Fruit fly (Drosophila melanogaster): ENCODE results near the gene Acox3.

The Acox3 gene

dm6 chr2L:6488676-6489140, 40.5 kb upstream of the Acox3 start, which contains the start of the genes KFase and epsilonCOP (continued):
- TF ChIP-seq CG2875 (GFP tag; optimal IDR thresholded peaks at IDR 0.05) = no peak
- TF ChIP-seq Nf-YB (GFP tag; optimal IDR thresholded peaks at IDR 0.05) = peak; percentile 33
- TF ChIP-seq CG10366 (GFP tag; IDR thresholded peaks at IDR 0.05) = peak; percentile 27; the same call in 1 of the 2 replicates
- no peak for TF ChIP-seq usp (GFP tag; optimal IDR thresholded peaks at IDR 0.05)
- TF ChIP-seq NK7.1 (GFP tag; optimal IDR thresholded peaks at IDR 0.05) = no peak
- no peak for TF ChIP-seq repo (GFP tag; optimal IDR thresholded peaks at IDR 0.05)

- TF ChIP-seq CG10366 (GFP tag; IDR thresholded peaks at IDR 0.05) = no peak
- TF ChIP-seq shn (GFP tag; optimal IDR thresholded peaks at IDR 0.05) = no peak
- no peak for TF ChIP-seq CG18619 (GFP tag; optimal IDR thresholded peaks at IDR 0.05)
- no peak for TF ChIP-seq repo (GFP tag; optimal IDR thresholded peaks at IDR 0.05)
- no peak for TF ChIP-seq Side (GFP tag; optimal IDR thresholded peaks at IDR 0.05)
- TF ChIP-seq CG10274 (GFP tag; optimal IDR thresholded peaks at IDR 0.05) = no peak
- no peak for TF ChIP-seq CG17359 (tag; optimal IDR thresholded peaks at IDR 0.05)
- peak; percentile 55 for TF ChIP-seq stwl (tag; optimal IDR thresholded peaks at IDR 0.05)
- no peak for TF ChIP-seq CG17186 (GFP tag; optimal IDR thresholded peaks at IDR 0.05)
- TF ChIP-seq emc (GFP tag; optimal IDR thresholded peaks at IDR 0.05) = no peak
- TF ChIP-seq ato (GFP tag; IDR thresholded peaks at IDR 0.05; ENCODE audit: partially characterized antibody) = no peak; the same call in 1 of the 2 replicates
- TF ChIP-seq tgo (GFP tag; IDR thresholded peaks at IDR 0.05) = no peak
- TF ChIP-seq jigr1 (GFP tag; IDR thresholded peaks at IDR 0.05) = no peak
- no peak for TF ChIP-seq org-1 (GFP tag; optimal IDR thresholded peaks at IDR 0.05)
- TF ChIP-seq H2.0 (GFP tag; IDR thresholded peaks at IDR 0.05) = 0 out of 2 replicates have a peak, but pooled peaks have one; percentile 25
- TF ChIP-seq BtbVII (GFP tag; optimal IDR thresholded peaks at IDR 0.05) = no peak
- no peak for TF ChIP-seq CG7271 (tag; optimal IDR thresholded peaks at IDR 0.05)
- TF ChIP-seq grn (GFP tag; optimal IDR thresholded peaks at IDR 0.05) = no peak
- TF ChIP-seq mld (GFP tag; IDR thresholded peaks at IDR 0.05; ENCODE audit: partially characterized antibody) = no peak
- TF ChIP-seq NC2α (GFP tag; optimal IDR thresholded peaks at IDR 0.05) = no peak
- TF ChIP-seq chinmo (GFP tag; IDR thresholded peaks at IDR 0.05; ENCODE audit: partially characterized antibody) = peak; percentile 98
- TF ChIP-seq Mrtf (GFP tag; IDR thresholded peaks at IDR 0.05) = no peak
- TF ChIP-seq twi (tag; optimal IDR thresholded peaks at IDR 0.05) = no peak
- TF ChIP-seq Atf-2 (GFP tag; optimal IDR thresholded peaks at IDR 0.05) = no peak
- TF ChIP-seq fd64A (GFP tag; optimal IDR thresholded peaks at IDR 0.05) = peak; percentile 46
- no peak for TF ChIP-seq CG16779 (GFP tag; IDR thresholded peaks at IDR 0.05)
- TF ChIP-seq gem (tag; optimal IDR thresholded peaks at IDR 0.05) = no peak
- TF ChIP-seq fd102C (GFP tag; optimal IDR thresholded peaks at IDR 0.05) = no peak
- no peak for TF ChIP-seq ken (GFP tag; IDR thresholded peaks at IDR 0.05)
- TF ChIP-seq CG9932 (GFP tag; IDR thresholded peaks at IDR 0.05) = peak; percentile 36
- no peak for TF ChIP-seq chn (GFP tag; optimal IDR thresholded peaks at IDR 0.05)
- no peak for TF ChIP-seq NfI (GFP tag; optimal IDR thresholded peaks at IDR 0.05)
- no peak for TF ChIP-seq CG8089 (GFP tag; optimal IDR thresholded peaks at IDR 0.05)
- no peak for TF ChIP-seq CG8359 (GFP tag; optimal IDR thresholded peaks at IDR 0.05; ENCODE audit: borderline replicate concordance)
- TF ChIP-seq Dip2 (GFP tag; IDR thresholded peaks at IDR 0.05) = no peak
- TF ChIP-seq HLH3B (GFP tag; IDR thresholded peaks at IDR 0.05) = 0 out of 2 replicates have a peak, but pooled peaks have one; percentile 7
- no peak for TF ChIP-seq CG6272 (GFP tag; IDR thresholded peaks at IDR 0.05)
- peak; percentile 71 for TF ChIP-seq CG10543 (GFP tag; optimal IDR thresholded peaks at IDR 0.05)
- TF ChIP-seq p53 (GFP tag; optimal IDR thresholded peaks at IDR 0.05) = peak; percentile 59
- TF ChIP-seq CG17912 (GFP tag; optimal IDR thresholded peaks at IDR 0.05) = no peak
- no peak for TF ChIP-seq CG11085 (GFP tag; IDR thresholded peaks at IDR 0.05)
- TF ChIP-seq CG32772 (GFP tag; IDR thresholded peaks at IDR 0.05) = peak; percentile 75
- TF ChIP-seq z (GFP tag; IDR thresholded peaks at IDR 0.05) = no peak
- TF ChIP-seq CG5953 (GFP tag; IDR thresholded peaks at IDR 0.05) = no peak
- TF ChIP-seq Asciz (GFP tag; optimal IDR thresholded peaks at IDR 0.05) = no peak
These were observed 33.1 kb upstream of the Acox3 start for dm6 chr2L:6481310-6481738.

Measured in whole organism, embryonic.